Fruit fly (Drosophila melanogaster) whole organism, adult: ENCODE measurements around the gene CG13127.

ENCODE experiments used
- CG12768 ChIP-seq: fragments of 200-800 bp; sonication (Bioruptor generic); optimal IDR thresholded peaks from 2 replicates; lab custom pipeline; 2017; ENCODE audit warnings: missing biosample characterization, missing genetic modification characterization, mild to moderate bottlenecking, moderate library complexity, missing genetic modification reagents
- CG14711 ChIP-seq: fragments of 200-800 bp; sonication (Bioruptor generic); optimal IDR thresholded peaks from 2 replicates; lab custom pipeline; 2018; ENCODE audit warnings: missing biosample characterization, mild to moderate bottlenecking, missing genetic modification characterization, moderate library complexity
- CG1620 ChIP-seq: fragments of 200-800 bp; sonication (Bioruptor generic); optimal IDR thresholded peaks from 2 replicates; lab custom pipeline; 2016; ENCODE audit warnings: missing biosample characterization, missing genetic modification characterization
- Hr96 ChIP-seq: fragments of 200-800 bp; sonication (Bioruptor generic); optimal IDR thresholded peaks from 2 replicates; lab custom pipeline; 2016; ENCODE audit warnings: missing biosample characterization, missing genetic modification characterization
- cnc ChIP-seq, 2 experiments: fragments of >200 bp; optimal IDR thresholded peaks; 2 replicates each; lab custom pipeline; 2017
- kay ChIP-seq: fragments of 200-800 bp; sonication (Bioruptor generic); peaks from one replicate; lab custom pipeline; 2016; ENCODE audit warnings: missing biosample characterization, missing genetic modification characterization, borderline replicate concordance
- pad ChIP-seq: fragments of 200-800 bp; sonication (Bioruptor generic); optimal IDR thresholded peaks from 3 replicates; lab custom pipeline; 2017; ENCODE audit warnings: missing biosample characterization, missing genetic modification characterization, mild to moderate bottlenecking, moderate library complexity, missing genetic modification reagents
- tj ChIP-seq: fragments of 200-800 bp; sonication (Bioruptor generic); optimal IDR thresholded peaks from 3 replicates; lab custom pipeline; 2017; ENCODE audit warnings: missing biosample characterization, mild to moderate bottlenecking, missing genetic modification characterization, moderate library complexity
- toe ChIP-seq: fragments of 200-800 bp; sonication (Bioruptor generic); optimal IDR thresholded peaks from 2 replicates; lab custom pipeline; 2016; ENCODE audit warnings: missing biosample characterization, missing genetic modification characterization

dm6 chr2L:10009800-10010658 is 16.4 kb upstream of the CG13127 start:
- TF ChIP-seq tj (GFP tag; lab: Kevin White, UChicago), result peak; percentile 80
- TF ChIP-seq CG12768 (GFP tag; lab: Kevin White, UChicago), result peak; percentile 99
- peak; percentile 99 for TF ChIP-seq toe (GFP tag; lab: Kevin White, UChicago)
- TF ChIP-seq CG14711 (tag; lab: Kevin White, UChicago), result peak; percentile 96
- TF ChIP-seq pad (GFP tag; lab: Kevin White, UChicago), result peak; percentile 94
- TF ChIP-seq Hr96 (GFP tag; lab: Kevin White, UChicago), result peak; percentile 99
- TF ChIP-seq cnc (optimal IDR thresholded peaks at IDR 0.05; lab: Kevin White, UChicago), result no peak
- TF ChIP-seq CG1620 (GFP tag; lab: Kevin White, UChicago), result peak; percentile 98
- peak; percentile 97 for TF ChIP-seq kay (GFP tag; lab: Kevin White, UChicago)
